Fruit fly (Drosophila melanogaster): Measurements from ENCODE around the gene Nepl9.

DNA sequence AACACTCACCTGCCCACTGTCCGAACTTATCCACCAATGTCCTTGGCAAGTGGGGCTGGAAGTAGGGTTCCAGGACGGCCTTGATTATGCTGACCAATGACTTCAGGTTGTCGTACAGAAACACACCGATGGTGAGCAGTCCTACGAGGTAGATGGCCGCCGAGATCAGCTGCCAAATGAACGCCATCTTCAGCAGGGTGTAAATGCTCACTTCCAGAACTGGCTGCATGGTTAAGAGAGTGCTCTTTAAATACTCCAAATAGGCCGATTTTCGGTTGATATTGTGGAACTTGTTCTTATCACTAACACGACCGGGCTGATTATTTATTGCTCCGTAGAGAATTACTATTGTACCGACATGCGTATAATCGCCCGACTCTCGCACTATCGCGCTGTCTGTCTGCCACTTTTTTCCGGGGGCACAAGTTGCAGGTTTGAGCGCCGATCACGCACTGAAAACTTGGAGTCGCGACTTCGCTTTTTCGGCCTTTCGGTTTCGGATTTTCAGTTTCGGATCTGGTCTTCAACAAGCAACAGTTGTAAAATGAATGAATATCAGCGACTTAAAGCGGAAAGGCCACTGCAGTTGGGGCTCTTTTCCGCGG, 9.8 kb upstream of the Nepl9 start:
- no peak for TF ChIP-seq CG10669 (GFP tag; optimal IDR thresholded peaks at IDR 0.05)
- TF ChIP-seq Eip75B (GFP tag; optimal IDR thresholded peaks at IDR 0.05): no peak
- no peak for TF ChIP-seq net (GFP tag; optimal IDR thresholded peaks at IDR 0.05)
